5 worm cellular contexts compared by ENCODE assay signal in the genomic region with DNA sequence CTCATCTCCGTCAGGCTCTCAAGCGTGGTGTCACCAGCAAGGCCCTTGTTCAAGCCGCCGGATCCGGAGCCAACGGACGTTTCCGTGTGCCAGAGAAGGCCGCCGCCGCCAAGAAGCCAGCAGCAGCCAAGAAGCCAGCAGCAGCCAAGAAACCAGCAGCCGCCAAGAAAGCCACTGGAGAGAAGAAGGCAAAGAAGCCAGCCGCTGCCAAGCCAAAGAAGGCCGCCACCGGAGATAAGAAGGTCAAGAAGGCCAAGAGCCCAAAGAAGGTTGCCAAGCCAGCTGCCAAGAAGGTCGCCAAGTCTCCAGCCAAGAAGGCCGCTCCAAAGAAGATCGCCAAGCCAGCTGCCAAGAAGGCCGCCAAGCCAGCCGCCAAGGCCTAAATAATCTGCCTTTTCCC.
A peak's percentile ranks its signal among the peaks of the same experiment; 100 is the strongest.
TF ChIP-seq lines count a peak whose summit lies in the region.

No protein-coding gene starts in this region.

TF ChIP-seq in whole organism, L4 larva, 104 proteins besides CTCF, POLR2A, EP300 and RAD21:
- TF ChIP-seq D1046.2 (GFP tag; IDR thresholded peaks at IDR 0.05; lab: Robert Waterston, UW) (no peak), egl-43 (GFP tag; IDR thresholded peaks at IDR 0.05; lab: Robert Waterston, UW) (peak; percentile 55; the same call in 1 of the 2 replicates), lir-3 (tag; optimal IDR thresholded peaks at IDR 0.05; lab: Kevin White, UChicago) (no peak), set-16 (GFP tag; IDR thresholded peaks at IDR 0.05; lab: Robert Waterston, UW) (peak; percentile 96), madf-5 (GFP tag; IDR thresholded peaks at IDR 0.05; lab: Robert Waterston, UW) (0 out of 4 replicates have a peak, but pooled peaks of 1 of the 2 experiments have one; percentile 21)

TF ChIP-seq in whole organism, early embryonic, 17 proteins besides CTCF, POLR2A, EP300 and RAD21:
- TF ChIP-seq ets-7 (tag; optimal IDR thresholded peaks at IDR 0.05; lab: Kevin White, UChicago) = no peak
- TF ChIP-seq pes-1 (GFP tag; IDR thresholded peaks at IDR 0.05; lab: Robert Waterston, UW) = peak; percentile 58
- TF ChIP-seq ceh-36 (tag; optimal IDR thresholded peaks at IDR 0.05; lab: Kevin White, UChicago) = no peak
- no peak for TF ChIP-seq flt-1 (GFP tag; IDR thresholded peaks at IDR 0.05; lab: Robert Waterston, UW)
- TF ChIP-seq hmg-4 (GFP tag; optimal IDR thresholded peaks at IDR 0.05; lab: Kevin White, UChicago) = no peak
- TF ChIP-seq hnd-1 (tag; optimal IDR thresholded peaks at IDR 0.05; lab: Kevin White, UChicago) = no peak
- TF ChIP-seq hmbx-1 (tag; optimal IDR thresholded peaks at IDR 0.05; lab: Kevin White, UChicago) = no peak
- TF ChIP-seq tbx-37 (GFP tag; conservative IDR thresholded peaks at IDR 0.05; lab: Robert Waterston, UW) = 0 out of 2 replicates have a peak, but pooled peaks have one; percentile 5
- no peak for TF ChIP-seq ceh-13 (GFP tag; optimal IDR thresholded peaks at IDR 0.05; lab: Kevin White, UChicago)
- no peak for TF ChIP-seq aly-1 (tag; optimal IDR thresholded peaks at IDR 0.05; lab: Kevin White, UChicago)
- TF ChIP-seq scrt-1 (GFP tag; IDR thresholded peaks at IDR 0.05; lab: Robert Waterston, UW) = no peak
- no peak for TF ChIP-seq tbx-11 (GFP tag; IDR thresholded peaks at IDR 0.05; lab: Robert Waterston, UW)
- TF ChIP-seq tra-4 (tag; optimal IDR thresholded peaks at IDR 0.05; lab: Kevin White, UChicago) = no peak
- no peak for TF ChIP-seq sea-1 (GFP tag; conservative IDR thresholded peaks at IDR 0.05; lab: Robert Waterston, UW)
- TF ChIP-seq F13C5.2 (tag; optimal IDR thresholded peaks at IDR 0.05; lab: Kevin White, UChicago) = no peak
- no peak for TF ChIP-seq B0310.2 (tag; optimal IDR thresholded peaks at IDR 0.05; lab: Kevin White, UChicago)
- no peak for TF ChIP-seq ama-1 (optimal IDR thresholded peaks at IDR 0.05; lab: Kevin White, UChicago)

TF ChIP-seq in whole organism, late embryonic, 69 proteins besides CTCF, POLR2A, EP300 and RAD21:
- peak; percentile 49 for TF ChIP-seq elt-4 (tag; optimal IDR thresholded peaks at IDR 0.05; lab: Kevin White, UChicago)
- no peak for TF ChIP-seq ama-1 (optimal IDR thresholded peaks at IDR 0.05; lab: Kevin White, UChicago)

TF ChIP-seq in whole organism, midembryonic, 9 proteins besides CTCF, POLR2A, EP300 and RAD21:
- 0 out of 2 replicates have a peak, but pooled peaks have one; percentile 8 for TF ChIP-seq ztf-23 (GFP tag; IDR thresholded peaks at IDR 0.05; lab: Robert Waterston, UW)
- no peak for TF ChIP-seq klf-2 (GFP tag; conservative IDR thresholded peaks at IDR 0.05; lab: Robert Waterston, UW)
- TF ChIP-seq tab-1 (GFP tag; IDR thresholded peaks at IDR 0.05; lab: Robert Waterston, UW) = no peak
- no peak for TF ChIP-seq ztf-29 (GFP tag; IDR thresholded peaks at IDR 0.05; lab: Robert Waterston, UW)
- TF ChIP-seq med-1 (GFP tag; optimal IDR thresholded peaks at IDR 0.05; lab: Kevin White, UChicago; ENCODE audit: insufficient read depth) = no peak
- TF ChIP-seq flt-1 (GFP tag; IDR thresholded peaks at IDR 0.05; lab: Robert Waterston, UW) = no peak; the same call in 1 of the 2 replicates
- no peak for TF ChIP-seq cog-1 (tag; optimal IDR thresholded peaks at IDR 0.05; lab: Kevin White, UChicago)
TF ChIP-seq in whole organism, midembryonic: peak in this region for 1.

TF ChIP-seq in whole organism, young adult, 124 proteins besides CTCF, POLR2A, EP300 and RAD21:
- 0 out of 2 replicates have a peak, but pooled peaks have one; percentile 42 for TF ChIP-seq F39B2.1 (GFP tag; IDR thresholded peaks at IDR 0.05; lab: Robert Waterston, UW)
- TF ChIP-seq bed-1 (GFP tag; IDR thresholded peaks at IDR 0.05; lab: Robert Waterston, UW) = 0 out of 2 replicates have a peak, but pooled peaks have one; percentile 70
- 0 out of 2 replicates have a peak, but pooled peaks have one; percentile 61 for TF ChIP-seq nfya-2 (GFP tag; IDR thresholded peaks at IDR 0.05; lab: Robert Waterston, UW)
- peak; percentile 83 for TF ChIP-seq zfh-2 (GFP tag; conservative IDR thresholded peaks at IDR 0.05; lab: Robert Waterston, UW)
- no peak for TF ChIP-seq ama-1 (optimal IDR thresholded peaks at IDR 0.05; lab: Kevin White, UChicago)
- TF ChIP-seq ama-1 (GFP tag; optimal IDR thresholded peaks at IDR 0.05; lab: Kevin White, UChicago) = no peak
- TF ChIP-seq egrh-3 (GFP tag; IDR thresholded peaks at IDR 0.05; lab: Robert Waterston, UW) = peak; percentile 93
- no peak for TF ChIP-seq ceh-27 (GFP tag; optimal IDR thresholded peaks at IDR 0.05; lab: Kevin White, UChicago)
- peak; percentile 38 for TF ChIP-seq mcd-1 (GFP tag; IDR thresholded peaks at IDR 0.05; lab: Robert Waterston, UW)
- TF ChIP-seq sea-2 (GFP tag; IDR thresholded peaks at IDR 0.05; lab: Robert Waterston, UW) = 0 out of 2 replicates have a peak, but pooled peaks have one; percentile 37
